Fruit fly (Drosophila melanogaster) whole organism, pupa: ENCODE data around the gene Pus10.

Experiments
- CG10348 ChIP-seq: fragments of 200-800 bp; sonication (Bioruptor generic); IDR thresholded peaks from 2 replicates; pipeline ENCODE4 v1.3.6; 2022; ENCODE audit warnings: missing biosample characterization, missing genetic modification characterization
- CG12605 ChIP-seq: fragments of 200-800 bp; sonication (Bioruptor generic); IDR thresholded peaks from 2 replicates; pipeline ENCODE4 v1.3.6; 2022; ENCODE audit warnings: missing biosample characterization, missing genetic modification characterization
- CG13204 ChIP-seq: fragments of 200-800 bp; sonication (Bioruptor generic); optimal IDR thresholded peaks from 2 replicates; lab custom pipeline; 2018; ENCODE audit warnings: missing biosample characterization, mild to moderate bottlenecking, missing genetic modification characterization, moderate library complexity
- CG14655 ChIP-seq: fragments of 200-800 bp; sonication (Bioruptor generic); optimal IDR thresholded peaks from 3 replicates; lab custom pipeline; 2017; ENCODE audit warnings: mild to moderate bottlenecking, missing biosample characterization, missing genetic modification reagents, missing genetic modification characterization
- CG15710 ChIP-seq: fragments of 200-800 bp; sonication (Bioruptor generic); optimal IDR thresholded peaks from 2 replicates; lab custom pipeline; 2018; ENCODE audit warnings: missing biosample characterization, mild to moderate bottlenecking, missing genetic modification characterization, moderate library complexity
- CG17806 ChIP-seq: fragments of 200-800 bp; sonication (Bioruptor generic); optimal IDR thresholded peaks from 2 replicates; lab custom pipeline; 2018; ENCODE audit warnings: missing biosample characterization, mild to moderate bottlenecking, missing genetic modification characterization, moderate library complexity
- CG32121 ChIP-seq: fragments of 200-800 bp; sonication (Bioruptor generic); IDR thresholded peaks from 2 replicates; pipeline ENCODE4 v1.3.6; 2022; ENCODE audit warnings: missing biosample characterization, missing genetic modification characterization
- CG34367 ChIP-seq: fragments of 200-800 bp; sonication (Bioruptor generic); optimal IDR thresholded peaks from 2 replicates; lab custom pipeline; 2018; ENCODE audit warnings: missing biosample characterization, mild to moderate bottlenecking, missing genetic modification characterization
- CG4496 ChIP-seq: fragments of 200-800 bp; sonication (Bioruptor generic); IDR thresholded peaks from 3 replicates; pipeline ENCODE4 v1.3.6; 2022; ENCODE audit warnings: missing biosample characterization, missing genetic modification characterization
- CG8159 ChIP-seq: fragments of 200-800 bp; sonication (Bioruptor generic); optimal IDR thresholded peaks from 3 replicates; lab custom pipeline; 2018; ENCODE audit warnings: missing biosample characterization, mild to moderate bottlenecking, missing genetic modification characterization, moderate library complexity
- CG8301 ChIP-seq: fragments of 200-800 bp; sonication (Bioruptor generic); optimal IDR thresholded peaks from 2 replicates; lab custom pipeline; 2018; ENCODE audit warnings: missing biosample characterization, mild to moderate bottlenecking, missing genetic modification characterization
- CG9948 ChIP-seq: fragments of 200-800 bp; sonication (Bioruptor generic); optimal IDR thresholded peaks from 2 replicates; lab custom pipeline; 2018; ENCODE audit warnings: missing biosample characterization, mild to moderate bottlenecking, missing genetic modification characterization, moderate library complexity
- D1 ChIP-seq: fragments of 200-800 bp; sonication (Bioruptor generic); optimal IDR thresholded peaks from 2 replicates; lab custom pipeline; 2018; ENCODE audit warnings: missing biosample characterization, mild to moderate bottlenecking, missing genetic modification characterization, moderate library complexity
- EcR ChIP-seq: fragments of 200-800 bp; sonication (Bioruptor generic); optimal IDR thresholded peaks from 3 replicates; lab custom pipeline; 2019; ENCODE audit warnings: missing biosample characterization, missing genetic modification characterization, mild to moderate bottlenecking, moderate library complexity, missing genetic modification reagents
- Ets98B ChIP-seq: fragments of 200-800 bp; sonication (Bioruptor generic); IDR thresholded peaks from 2 replicates; pipeline ENCODE4 v1.3.6; 2022; ENCODE audit warnings: missing biosample characterization, missing genetic modification characterization
- Pif1A ChIP-seq: fragments of 200-800 bp; sonication (Bioruptor generic); optimal IDR thresholded peaks from 3 replicates; lab custom pipeline; 2016; ENCODE audit warnings: missing biosample characterization, missing genetic modification characterization
- Pif1B ChIP-seq: fragments of 200-800 bp; sonication (Bioruptor generic); optimal IDR thresholded peaks from 3 replicates; lab custom pipeline; 2016; ENCODE audit warnings: missing biosample characterization, missing genetic modification characterization
- Snoo ChIP-seq: fragments of 200-800 bp; sonication (Bioruptor generic); optimal IDR thresholded peaks from 3 replicates; lab custom pipeline; 2017; ENCODE audit warnings: missing biosample characterization, mild to moderate bottlenecking, missing genetic modification characterization, inconsistent platforms
- fd96Ca ChIP-seq: fragments of 200-800 bp; sonication (Bioruptor generic); IDR thresholded peaks from 3 replicates; pipeline ENCODE4 v1.3.6; 2022; ENCODE audit warnings: missing biosample characterization, missing genetic modification characterization
- gl ChIP-seq: fragments of 200-800 bp; sonication (Bioruptor generic); optimal IDR thresholded peaks from 2 replicates; lab custom pipeline; 2018; ENCODE audit warnings: missing biosample characterization, mild to moderate bottlenecking, missing genetic modification characterization
- rn ChIP-seq: fragments of 200-800 bp; sonication (Bioruptor generic); IDR thresholded peaks from 2 replicates; pipeline ENCODE4 v1.3.6; 2022; ENCODE audit warnings: missing biosample characterization, missing genetic modification characterization

Pus10 gene

dm6 chr2L:128296-128715, 26.8 kb downstream of the Pus10 start:
- TF ChIP-seq EcR (GFP tag; lab: Kevin White, UChicago) (peak; percentile 53), CG4496 (0 out of 3 replicates have a peak, but pooled peaks have one; percentile 24), Pif1B (GFP tag; lab: Kevin White, UChicago) (peak; percentile 31), CG14655 (GFP tag; lab: Kevin White, UChicago) (no peak), Pif1A (peak; percentile 13), CG13204 (GFP tag; lab: Kevin White, UChicago) (peak; percentile 25), D1 (tag; lab: Kevin White, UChicago) (no peak), gl (peak; percentile 35)

dm6 chr2L:125364-126252, 29.5 kb downstream of the Pus10 start:
- TF ChIP-seq CG14655 (GFP tag; lab: Kevin White, UChicago), result no peak
- TF ChIP-seq CG13204 (GFP tag; lab: Kevin White, UChicago), result no peak
- no peak for TF ChIP-seq CG15710 (tag; lab: Kevin White, UChicago)
- no peak for TF ChIP-seq Pif1A
- no peak for TF ChIP-seq CG10348
- TF ChIP-seq CG8159 (tag; lab: Kevin White, UChicago), result no peak
- TF ChIP-seq CG9948 (tag; lab: Kevin White, UChicago), result no peak
- TF ChIP-seq CG17806, result no peak
- no peak for TF ChIP-seq CG12605 (GFP tag; lab: Robert Waterston, UW)
- TF ChIP-seq rn (GFP tag; lab: Robert Waterston, UW), result no peak
- no peak for TF ChIP-seq fd96Ca (GFP tag; lab: Robert Waterston, UW)
- TF ChIP-seq CG34367 (tag; lab: Kevin White, UChicago), result no peak
- TF ChIP-seq Ets98B (GFP tag; lab: Robert Waterston, UW), result no peak
- no peak for TF ChIP-seq CG4496

DNA sequence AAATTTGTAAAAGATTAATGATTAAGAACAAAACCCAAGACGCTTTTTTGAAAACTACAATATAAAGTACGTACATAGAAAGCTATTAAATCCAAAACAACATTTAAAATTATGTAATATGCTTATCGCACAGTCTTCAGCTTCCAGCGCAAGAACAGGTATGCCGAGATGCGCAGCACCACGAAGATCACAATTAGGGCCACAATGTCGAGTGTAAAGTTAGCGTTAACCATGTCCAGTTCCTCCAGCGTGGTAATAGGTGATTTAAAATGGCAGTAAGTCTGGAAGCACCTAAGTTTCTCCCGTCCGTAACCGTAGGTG, 32.1 kb downstream of the Pus10 start:
- no peak for TF ChIP-seq Ets98B (GFP tag; lab: Robert Waterston, UW)
- no peak for TF ChIP-seq CG34367 (tag; lab: Kevin White, UChicago)
- TF ChIP-seq CG13204 (GFP tag; lab: Kevin White, UChicago), result no peak
- TF ChIP-seq gl, result no peak
- no peak for TF ChIP-seq Snoo (tag; lab: Kevin White, UChicago)
- no peak for TF ChIP-seq CG14655 (GFP tag; lab: Kevin White, UChicago)
- TF ChIP-seq fd96Ca (GFP tag; lab: Robert Waterston, UW), result no peak
- TF ChIP-seq, all 21 proteins: peak for 0

dm6 chr2L:122167-123006, 32.7 kb downstream of the Pus10 start:
- TF ChIP-seq CG4496, result 0 out of 3 replicates have a peak, but pooled peaks have one; percentile 7
- no peak for TF ChIP-seq Pif1A
- TF ChIP-seq CG13204 (GFP tag; lab: Kevin White, UChicago), result no peak
- no peak for TF ChIP-seq CG17806
- TF ChIP-seq CG8159 (tag; lab: Kevin White, UChicago), result no peak
- TF ChIP-seq Pif1B (GFP tag; lab: Kevin White, UChicago), result no peak
- TF ChIP-seq CG9948 (tag; lab: Kevin White, UChicago), result no peak
- no peak for TF ChIP-seq EcR (GFP tag; lab: Kevin White, UChicago)
- no peak for TF ChIP-seq CG12605 (GFP tag; lab: Robert Waterston, UW)
- no peak for TF ChIP-seq CG32121 (GFP tag; lab: Robert Waterston, UW)
- TF ChIP-seq D1 (tag; lab: Kevin White, UChicago), result peak; percentile 21
- no peak for TF ChIP-seq CG14655 (GFP tag; lab: Kevin White, UChicago)

DNA sequence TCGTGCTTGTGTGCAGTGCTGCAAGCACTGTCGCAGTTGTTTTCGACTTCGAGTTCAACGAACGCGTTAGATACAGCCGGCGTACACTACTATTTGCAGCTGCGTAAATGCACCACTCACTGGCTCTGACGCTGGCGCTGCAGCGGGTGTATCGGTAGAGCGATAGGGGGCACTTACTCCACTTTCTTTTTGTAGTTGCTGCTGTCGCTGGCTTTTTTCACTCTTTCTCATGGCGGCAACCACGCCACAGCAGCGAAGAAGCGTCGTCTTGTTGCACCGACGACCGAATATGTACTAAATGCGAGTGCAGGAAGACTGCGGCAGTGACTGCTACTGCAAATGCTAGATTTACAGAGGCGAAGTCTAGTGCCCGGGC, 33.7 kb downstream of the Pus10 start, which contains the start of gene CG4822:
CG4822 (minus strand) TSS at position 299 of the 376 bp plus-strand sequence.
- TF ChIP-seq gl (no peak), CG12605 (GFP tag; lab: Robert Waterston, UW) (peak; percentile 56), CG32121 (GFP tag; lab: Robert Waterston, UW) (peak; percentile 42; the same call in 1 of the 2 replicates), CG8159 (tag; lab: Kevin White, UChicago) (no peak), CG17806 (no peak), D1 (tag; lab: Kevin White, UChicago) (no peak), CG8301 (tag; lab: Kevin White, UChicago) (no peak), Ets98B (GFP tag; lab: Robert Waterston, UW) (peak; percentile 83; the same call in 1 of the 2 replicates), CG10348 (no peak), Pif1B (GFP tag; lab: Kevin White, UChicago) (no peak), CG14655 (GFP tag; lab: Kevin White, UChicago) (no peak), CG9948 (tag; lab: Kevin White, UChicago) (no peak), rn (GFP tag; lab: Robert Waterston, UW) (no peak), fd96Ca (GFP tag; lab: Robert Waterston, UW) (peak; percentile 71; the same call in 1 of the 3 replicates), CG13204 (GFP tag; lab: Kevin White, UChicago) (peak; percentile 33), CG15710 (tag; lab: Kevin White, UChicago) (no peak), Pif1A (no peak), EcR (GFP tag; lab: Kevin White, UChicago) (peak; percentile 87), CG34367 (tag; lab: Kevin White, UChicago) (no peak), CG4496 (peak; percentile 73; the same call in 2 of the 3 replicates), Snoo (tag; lab: Kevin White, UChicago) (no peak)
- TF ChIP-seq, all 21 proteins: peak for 7
